Worm (Caenorhabditis elegans): ENCODE results near the gene arrd-7.

arrd-7 gene

DNA sequence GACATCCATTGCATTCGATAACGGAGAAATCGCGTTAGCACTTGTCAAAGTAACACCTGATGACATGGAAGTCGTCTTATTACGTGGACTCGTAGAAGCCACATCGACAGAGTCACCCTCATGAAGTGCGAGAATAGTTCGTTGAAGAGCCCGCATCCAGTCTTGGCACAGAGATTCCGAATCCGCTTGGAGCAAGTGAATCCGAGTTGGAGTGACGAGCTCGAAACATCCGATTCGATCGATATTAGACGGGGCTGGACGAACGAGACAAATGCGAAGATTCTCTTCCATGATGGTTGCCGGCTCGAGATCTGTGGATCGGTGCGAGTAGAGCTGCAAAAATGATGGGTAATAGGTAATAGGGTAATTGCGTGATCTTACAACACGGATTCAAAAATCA is 14.9 kb upstream of the arrd-7 start:
- TF ChIP-seq lsy-2 (tag; optimal IDR thresholded peaks at IDR 0.05) (no peak), elt-1 (tag; optimal IDR thresholded peaks at IDR 0.05; ENCODE audit: borderline replicate concordance, insufficient read depth) (no peak)

DNA sequence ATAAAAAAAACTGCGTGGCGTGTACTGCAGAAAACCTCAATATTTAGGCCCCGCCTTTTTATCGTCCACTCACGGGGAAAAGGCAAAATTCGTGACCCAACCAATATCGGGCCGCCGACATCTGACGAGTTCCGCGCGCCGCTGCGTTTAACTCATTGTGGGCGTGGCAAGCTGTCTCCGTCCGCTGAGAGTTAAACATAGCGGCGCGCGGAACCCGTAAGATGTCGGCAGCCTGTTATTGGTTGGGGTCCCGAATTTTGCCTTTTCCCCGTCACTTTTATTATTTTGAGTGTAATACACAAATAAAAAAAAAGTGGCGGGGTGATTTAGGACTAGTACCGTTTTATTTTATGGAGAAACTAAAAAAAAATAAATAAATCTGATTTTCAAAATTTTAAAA is 13.9 kb upstream of the arrd-7 start:
- TF ChIP-seq unc-62 (GFP tag; optimal IDR thresholded peaks at IDR 0.05) (no peak), ztf-11 (tag; optimal IDR thresholded peaks at IDR 0.05) (no peak), mls-2 (tag; optimal IDR thresholded peaks at IDR 0.05) (no peak), ceh-83 (GFP tag; optimal IDR thresholded peaks at IDR 0.05) (no peak), nhr-28 (tag; optimal IDR thresholded peaks at IDR 0.05) (no peak), blmp-1 (tag; optimal IDR thresholded peaks at IDR 0.05) (no peak), unc-120 (tag; optimal IDR thresholded peaks at IDR 0.05; ENCODE audit: poor library complexity, severe bottlenecking) (no peak), nhr-12 (tag; optimal IDR thresholded peaks at IDR 0.05) (no peak), pha-4 (tag; optimal IDR thresholded peaks at IDR 0.05) (no peak), ham-2 (GFP tag; optimal IDR thresholded peaks at IDR 0.05) (no peak), bed-3 (GFP tag; optimal IDR thresholded peaks at IDR 0.05) (no peak), nhr-237 (tag; optimal IDR thresholded peaks at IDR 0.05) (no peak)

DNA sequence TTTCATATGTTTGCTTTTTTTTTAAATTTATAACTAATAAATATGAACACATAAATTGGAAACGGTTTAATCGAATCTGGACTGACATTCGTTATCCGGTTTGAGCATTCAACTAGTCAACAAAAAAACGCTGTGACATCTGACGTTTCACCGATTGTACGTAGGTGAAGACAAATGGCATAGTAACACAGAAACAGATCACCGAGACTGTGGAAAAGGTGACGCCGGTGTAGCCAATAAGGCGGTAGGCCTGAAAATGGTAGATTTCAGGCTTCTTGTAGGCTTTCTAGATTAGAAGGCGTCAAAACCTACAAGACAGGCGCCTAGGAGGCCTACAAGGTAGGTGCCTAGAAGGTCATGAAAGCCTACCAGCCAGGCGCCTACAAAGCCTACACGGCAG is 8.8 kb upstream of the arrd-7 start:
- TF ChIP-seq ceh-43 (GFP tag; optimal IDR thresholded peaks at IDR 0.05), result no peak
- no peak for TF ChIP-seq flh-1 (GFP tag; optimal IDR thresholded peaks at IDR 0.05)
- no peak for TF ChIP-seq ceh-39 (tag; optimal IDR thresholded peaks at IDR 0.05)
- TF ChIP-seq blmp-1 (tag; optimal IDR thresholded peaks at IDR 0.05), result no peak
- no peak for TF ChIP-seq mab-5 (tag; optimal IDR thresholded peaks at IDR 0.05)
- no peak for TF ChIP-seq M03D4.4 (tag; optimal IDR thresholded peaks at IDR 0.05)
- TF ChIP-seq ham-2 (GFP tag; optimal IDR thresholded peaks at IDR 0.05), result no peak
- TF ChIP-seq lin-32 (GFP tag; optimal IDR thresholded peaks at IDR 0.05), result no peak
- TF ChIP-seq lsy-2 (tag; optimal IDR thresholded peaks at IDR 0.05), result no peak
- no peak for TF ChIP-seq lin-13 (tag; optimal IDR thresholded peaks at IDR 0.05)
- TF ChIP-seq bed-3 (GFP tag; optimal IDR thresholded peaks at IDR 0.05), result no peak
- TF ChIP-seq elt-1 (tag; optimal IDR thresholded peaks at IDR 0.05; ENCODE audit: borderline replicate concordance, insufficient read depth), result no peak
- TF ChIP-seq unc-120 (tag; optimal IDR thresholded peaks at IDR 0.05; ENCODE audit: poor library complexity, severe bottlenecking), result no peak
- TF ChIP-seq nhr-28 (tag; optimal IDR thresholded peaks at IDR 0.05), result no peak

DNA sequence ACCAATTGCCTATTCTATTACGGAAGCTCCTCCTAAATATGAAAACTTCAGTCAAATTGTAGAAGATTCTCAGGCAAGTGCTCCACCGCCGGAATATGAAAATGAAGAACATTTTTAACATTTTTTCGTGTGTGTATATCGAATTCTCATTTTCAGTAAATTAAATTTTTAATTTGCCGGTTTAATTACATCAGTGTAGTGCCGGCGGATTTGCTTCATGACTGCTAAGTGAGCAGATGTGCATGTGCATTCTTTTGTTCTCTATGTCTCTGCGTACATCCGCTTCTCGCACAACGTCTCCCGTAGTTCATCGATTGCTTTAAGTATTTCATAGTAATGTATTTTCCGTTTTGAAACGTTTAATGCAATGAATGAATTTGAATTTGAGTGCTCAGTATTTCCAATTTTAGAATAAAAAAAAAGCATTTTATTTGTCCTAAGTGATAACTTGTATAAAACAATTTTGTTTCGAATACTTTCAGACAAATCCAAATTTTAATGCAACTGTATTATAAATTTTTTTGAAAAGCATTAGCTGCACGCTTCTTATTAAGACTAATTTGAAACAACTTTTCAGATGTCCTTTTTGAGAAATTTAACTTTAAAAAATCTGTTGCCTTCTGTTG is 5.1 kb upstream of the arrd-7 start, which contains the start of gene Y17G7B.22:
Gene Y17G7B.22 (plus strand): TSS at position 576 of the 626 bp plus-strand sequence.
- TF ChIP-seq nhr-237 (tag; optimal IDR thresholded peaks at IDR 0.05) (no peak), ceh-39 (tag; optimal IDR thresholded peaks at IDR 0.05) (no peak), ces-1 (GFP tag; optimal IDR thresholded peaks at IDR 0.05) (peak; percentile 97)

DNA sequence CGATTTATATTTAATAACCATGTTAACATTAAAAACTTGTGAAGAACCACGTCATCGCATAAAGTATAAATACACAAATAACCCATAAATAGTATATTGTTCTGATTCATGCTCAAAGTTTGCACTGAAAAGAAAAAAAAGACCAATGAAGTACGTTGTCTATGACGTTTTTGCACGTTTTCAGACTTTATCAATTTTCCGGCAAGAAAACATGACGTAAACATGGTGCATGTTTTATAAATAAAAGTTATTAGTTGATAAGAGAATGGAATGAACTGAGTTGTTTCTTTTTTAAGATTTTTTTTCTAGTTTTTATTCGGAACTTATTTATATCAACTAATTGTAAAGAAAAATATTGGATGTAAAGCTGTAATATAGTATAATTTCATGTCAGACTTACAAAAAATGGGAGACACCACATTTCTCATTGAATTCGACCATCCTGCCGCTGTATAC is 2.3 kb upstream of the arrd-7 start, which contains the start of gene arrd-8:
Gene arrd-8 (plus strand): TSS at position 406 of the 456 bp plus-strand sequence.
- TF ChIP-seq sem-2 (GFP tag; optimal IDR thresholded peaks at IDR 0.05), result no peak
- no peak for TF ChIP-seq snpc-4 (tag; optimal IDR thresholded peaks at IDR 0.05)
- no peak for TF ChIP-seq nhr-12 (tag; optimal IDR thresholded peaks at IDR 0.05)
- no peak for TF ChIP-seq elt-1 (tag; optimal IDR thresholded peaks at IDR 0.05; ENCODE audit: borderline replicate concordance, insufficient read depth)

DNA sequence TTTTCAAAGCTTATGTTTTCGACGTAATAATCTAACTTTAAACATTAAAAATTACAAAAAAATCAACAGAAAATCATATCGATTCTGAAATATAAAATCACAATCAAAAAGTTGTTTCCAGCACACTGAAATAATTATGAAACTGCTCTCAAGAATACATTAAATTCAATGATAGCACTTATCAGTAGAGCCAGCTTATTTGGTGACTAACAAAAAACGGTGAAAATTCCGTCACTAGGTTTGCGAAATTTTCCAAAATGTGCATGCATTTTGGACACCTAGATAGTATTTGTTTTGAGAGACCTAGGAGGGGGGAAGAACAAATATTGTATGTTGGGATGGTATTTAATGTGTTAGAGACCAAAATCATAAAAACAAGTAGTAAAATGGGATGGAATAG is 655 bp upstream of the arrd-7 start:
- TF ChIP-seq mls-2 (tag; optimal IDR thresholded peaks at IDR 0.05), result no peak

DNA sequence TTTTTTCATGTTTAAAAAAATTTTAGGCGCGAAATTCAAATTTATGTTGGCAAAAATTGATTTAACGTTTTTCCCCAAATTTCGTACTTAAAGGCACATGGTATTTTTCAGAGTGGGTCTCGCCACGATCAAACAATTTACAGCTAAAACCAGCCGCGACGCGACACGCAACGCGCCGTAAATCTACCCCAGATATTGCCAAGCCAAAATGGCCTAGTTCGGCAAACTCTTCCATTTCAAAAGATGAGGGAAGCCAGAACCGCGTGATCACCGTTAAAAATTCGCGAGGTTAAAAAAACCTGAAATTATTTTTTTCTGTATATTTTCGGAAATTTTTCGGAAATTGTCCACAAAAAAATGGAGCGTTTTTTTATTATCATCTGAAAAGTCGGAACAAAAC is 2.5 kb downstream of the arrd-7 start:
- no peak for TF ChIP-seq blmp-1 (tag; optimal IDR thresholded peaks at IDR 0.05)
- TF ChIP-seq ces-1 (GFP tag; optimal IDR thresholded peaks at IDR 0.05), result no peak
- no peak for TF ChIP-seq unc-62 (GFP tag; optimal IDR thresholded peaks at IDR 0.05)
- TF ChIP-seq unc-39 (tag; optimal IDR thresholded peaks at IDR 0.05), result no peak
- no peak for TF ChIP-seq tbx-8 (GFP tag; optimal IDR thresholded peaks at IDR 0.05)
- no peak for TF ChIP-seq elt-3 (tag; optimal IDR thresholded peaks at IDR 0.05)
- TF ChIP-seq ztf-11 (tag; optimal IDR thresholded peaks at IDR 0.05), result no peak
- no peak for TF ChIP-seq hlh-1 (tag; optimal IDR thresholded peaks at IDR 0.05)
- TF ChIP-seq ham-2 (GFP tag; optimal IDR thresholded peaks at IDR 0.05), result no peak
- no peak for TF ChIP-seq bed-3 (GFP tag; optimal IDR thresholded peaks at IDR 0.05)
- TF ChIP-seq sem-2 (GFP tag; optimal IDR thresholded peaks at IDR 0.05), result no peak
- TF ChIP-seq zip-8 (tag; optimal IDR thresholded peaks at IDR 0.05), result no peak
- TF ChIP-seq mls-2 (tag; optimal IDR thresholded peaks at IDR 0.05), result no peak
- TF ChIP-seq lin-13 (tag; optimal IDR thresholded peaks at IDR 0.05), result no peak
- TF ChIP-seq ceh-43 (GFP tag; optimal IDR thresholded peaks at IDR 0.05), result no peak
- TF ChIP-seq unc-120 (tag; optimal IDR thresholded peaks at IDR 0.05; ENCODE audit: poor library complexity, severe bottlenecking), result no peak
- no peak for TF ChIP-seq ceh-39 (tag; optimal IDR thresholded peaks at IDR 0.05)
- no peak for TF ChIP-seq cnd-1 (tag; optimal IDR thresholded peaks at IDR 0.05)
- TF ChIP-seq M03D4.4 (tag; optimal IDR thresholded peaks at IDR 0.05), result no peak
- no peak for TF ChIP-seq snpc-4 (tag; optimal IDR thresholded peaks at IDR 0.05)

Data from whole organism, mixed stage, embryonic.